Worm (Caenorhabditis elegans) whole organism, L3 larva: ENCODE data around the gene npp-24.

ENCODE experiments used
- R02D3.7 ChIP-seq: fragments of 150-350 bp; optimal IDR thresholded peaks from 2 replicates; lab custom pipeline; 2014; ENCODE audit warnings: missing biosample characterization, missing genetic modification characterization
- aly-2 ChIP-seq: fragments of 150-350 bp; optimal IDR thresholded peaks from 2 replicates; lab custom pipeline; 2014; ENCODE audit warnings: missing biosample characterization, missing genetic modification characterization
- ama-1 ChIP-seq: fragments of 150-350 bp; optimal IDR thresholded peaks from 2 replicates; lab custom pipeline; 2018
- ceh-82 ChIP-seq: fragments of 150-350 bp; optimal IDR thresholded peaks from 2 replicates; lab custom pipeline; 2014; ENCODE audit warnings: missing biosample characterization, missing genetic modification characterization
- egl-5 ChIP-seq: fragments of 150-350 bp; optimal IDR thresholded peaks from 2 replicates; lab custom pipeline; 2017; ENCODE audit warnings: missing biosample characterization, missing genetic modification reagents, missing genetic modification characterization, inconsistent platforms
- elt-1 ChIP-seq: fragments of 150-350 bp; optimal IDR thresholded peaks from 2 replicates; lab custom pipeline; 2014; ENCODE audit warnings: missing biosample characterization, missing genetic modification characterization
- elt-2 ChIP-seq: sonication (generic microtip); optimal IDR thresholded peaks from 2 replicates; lab custom pipeline; 2016; ENCODE audit warnings: missing genetic modification reagents, mild to moderate bottlenecking, missing genetic modification characterization, missing compliant biosample characterization
- eor-1 ChIP-seq, 2 experiments: fragments of 150-350 bp; optimal IDR thresholded peaks; 2 replicates each; lab custom pipeline; 2014 to 2018; ENCODE audit warnings: missing biosample characterization in 2 of 2, missing genetic modification characterization in 2 of 2
- fkh-2 ChIP-seq: fragments of 150-350 bp; optimal IDR thresholded peaks from 2 replicates; lab custom pipeline; 2014; ENCODE audit warnings: missing biosample characterization, missing genetic modification reagents, missing genetic modification characterization
- fos-1 ChIP-seq: fragments of 150-350 bp; optimal IDR thresholded peaks from 2 replicates; lab custom pipeline; 2014; ENCODE audit warnings: missing biosample characterization, missing genetic modification characterization
- hmg-11 ChIP-seq: sonication (generic microtip); optimal IDR thresholded peaks from 2 replicates; lab custom pipeline; 2016; ENCODE audit warnings: missing genetic modification characterization, missing compliant biosample characterization
- jun-1 ChIP-seq: fragments of 150-350 bp; optimal IDR thresholded peaks from 2 replicates; lab custom pipeline; 2014; ENCODE audit warnings: missing biosample characterization, missing genetic modification reagents, missing genetic modification characterization
- lin-15B ChIP-seq: fragments of 150-350 bp; optimal IDR thresholded peaks from 2 replicates; lab custom pipeline; 2014; ENCODE audit warnings: missing biosample characterization, missing genetic modification characterization
- lin-39 ChIP-seq: fragments of 150-350 bp; optimal IDR thresholded peaks from 2 replicates; lab custom pipeline; 2018; ENCODE audit warnings: missing biosample characterization, missing genetic modification reagents, missing genetic modification characterization
- lsy-12 ChIP-seq: sonication (generic microtip); optimal IDR thresholded peaks from 2 replicates; lab custom pipeline; 2016; ENCODE audit warnings: mild to moderate bottlenecking, missing genetic modification characterization, missing compliant biosample characterization
- mdl-1 ChIP-seq: fragments of 150-350 bp; optimal IDR thresholded peaks from 2 replicates; lab custom pipeline; 2014; ENCODE audit warnings: missing biosample characterization, missing genetic modification characterization
- mml-1 ChIP-seq: fragments of 150-350 bp; sonication (generic microtip); optimal IDR thresholded peaks from 3 replicates; lab custom pipeline; 2014; ENCODE audit warnings: missing biosample characterization, missing genetic modification characterization
- nfya-1 ChIP-seq: sonication (generic microtip); optimal IDR thresholded peaks from 2 replicates; lab custom pipeline; 2017; ENCODE audit warnings: missing genetic modification characterization, mild to moderate bottlenecking, missing compliant biosample characterization, antibody characterized with exemption, moderate library complexity; ENCODE audit not compliant: insufficient read depth
- nhr-11 ChIP-seq: fragments of 150-350 bp; optimal IDR thresholded peaks from 2 replicates; lab custom pipeline; 2014; ENCODE audit warnings: missing biosample characterization, missing genetic modification characterization
- nhr-12 ChIP-seq: fragments of 150-350 bp; optimal IDR thresholded peaks from 2 replicates; lab custom pipeline; 2014; ENCODE audit warnings: missing biosample characterization, missing genetic modification characterization
- nhr-237 ChIP-seq: fragments of 150-350 bp; optimal IDR thresholded peaks from 2 replicates; lab custom pipeline; 2014; ENCODE audit warnings: missing biosample characterization, missing genetic modification characterization
- nhr-25 ChIP-seq: sonication (generic microtip); optimal IDR thresholded peaks from 2 replicates; lab custom pipeline; 2017; ENCODE audit warnings: missing biosample characterization, missing genetic modification characterization
- nhr-28 ChIP-seq: fragments of 150-350 bp; optimal IDR thresholded peaks from 2 replicates; lab custom pipeline; 2014; ENCODE audit warnings: missing biosample characterization, missing genetic modification characterization
- nhr-43 ChIP-seq: sonication (generic microtip); optimal IDR thresholded peaks from 2 replicates; lab custom pipeline; 2016; ENCODE audit warnings: mild to moderate bottlenecking, missing genetic modification characterization, missing compliant biosample characterization; ENCODE audit not compliant: poor library complexity, severe bottlenecking
- nhr-67 ChIP-seq: fragments of 150-350 bp; optimal IDR thresholded peaks from 2 replicates; lab custom pipeline; 2014; ENCODE audit warnings: missing biosample characterization, missing genetic modification characterization
- nhr-76 ChIP-seq: fragments of 150-350 bp; sonication (generic microtip); optimal IDR thresholded peaks from 5 replicates; lab custom pipeline; 2014; ENCODE audit warnings: missing biosample characterization, missing genetic modification characterization
- pha-4 ChIP-seq: fragments of 150-350 bp; optimal IDR thresholded peaks from 2 replicates; lab custom pipeline; 2014; ENCODE audit warnings: missing biosample characterization, missing genetic modification reagents, missing genetic modification characterization
- pqm-1 ChIP-seq: fragments of 150-350 bp; optimal IDR thresholded peaks from 2 replicates; lab custom pipeline; 2017; ENCODE audit warnings: missing biosample characterization, missing genetic modification characterization, inconsistent platforms
- skn-1 ChIP-seq: fragments of 150-350 bp; optimal IDR thresholded peaks from 2 replicates; lab custom pipeline; 2014; ENCODE audit warnings: missing biosample characterization, missing genetic modification characterization
- snpc-4 ChIP-seq: fragments of 150-350 bp; optimal IDR thresholded peaks from 2 replicates; lab custom pipeline; 2014; ENCODE audit warnings: missing biosample characterization, missing genetic modification characterization
- tbx-2 ChIP-seq: sonication (generic microtip); optimal IDR thresholded peaks from 2 replicates; lab custom pipeline; 2016; ENCODE audit warnings: mild to moderate bottlenecking, missing genetic modification characterization, missing compliant biosample characterization
- unc-39 ChIP-seq: sonication (generic microtip); optimal IDR thresholded peaks from 4 replicates; lab custom pipeline; 2017; ENCODE audit warnings: missing biosample characterization, missing genetic modification characterization
- unc-62 ChIP-seq: fragments of 150-350 bp; sonication (generic microtip); optimal IDR thresholded peaks from 4 replicates; lab custom pipeline; 2014; ENCODE audit warnings: missing biosample characterization, missing genetic modification reagents, missing genetic modification characterization
- zag-1 ChIP-seq: fragments of 150-350 bp; optimal IDR thresholded peaks from 2 replicates; lab custom pipeline; 2014; ENCODE audit warnings: missing biosample characterization, missing genetic modification characterization
- ztf-11 ChIP-seq: fragments of 150-350 bp; optimal IDR thresholded peaks from 2 replicates; lab custom pipeline; 2014; ENCODE audit warnings: missing biosample characterization, missing genetic modification characterization
- ztf-4 ChIP-seq: fragments of 150-350 bp; optimal IDR thresholded peaks from 2 replicates; lab custom pipeline; 2014; ENCODE audit warnings: missing biosample characterization, missing genetic modification characterization

Gene npp-24

DNA sequence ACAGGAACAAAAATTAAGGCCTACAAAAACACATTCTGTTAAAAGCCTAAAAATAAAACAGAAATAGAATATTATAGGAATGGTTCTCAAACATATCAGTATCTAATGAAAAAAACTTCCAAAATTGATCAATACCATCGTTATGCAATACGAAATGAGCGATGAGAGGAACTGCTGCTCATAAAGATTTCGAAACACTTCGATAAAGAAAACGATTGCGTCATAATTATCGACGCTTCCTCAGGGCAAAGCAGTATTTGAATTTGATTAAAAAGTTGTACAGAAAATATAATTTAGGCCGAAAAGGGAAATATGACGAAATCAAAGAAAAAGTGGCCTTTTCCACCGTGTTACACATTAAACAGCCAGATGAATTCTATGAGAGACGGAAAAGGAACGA, 12.4 kb downstream of the npp-24 start:
- TF ChIP-seq pqm-1 (tag; lab: Kevin White, UChicago): no peak
- TF ChIP-seq mml-1 (tag; lab: Kevin White, UChicago): no peak
- TF ChIP-seq snpc-4: no peak
- TF ChIP-seq nhr-237 (tag; lab: Kevin White, UChicago): no peak
- TF ChIP-seq R02D3.7 (tag; lab: Kevin White, UChicago): no peak
- TF ChIP-seq elt-1: no peak
- TF ChIP-seq elt-2 (tag; lab: Kevin White, UChicago): no peak
- TF ChIP-seq zag-1 (tag; lab: Kevin White, UChicago): no peak
- no peak for TF ChIP-seq hmg-11 (tag; lab: Kevin White, UChicago)
- no peak for TF ChIP-seq nhr-25
- TF ChIP-seq eor-1 (tag; optimal IDR thresholded peaks at IDR 0.05; lab: Kevin White, UChicago): no peak
- no peak for TF ChIP-seq unc-62 (GFP tag; lab: Kevin White, UChicago)
- no peak for TF ChIP-seq nhr-67 (tag; lab: Kevin White, UChicago)
- TF ChIP-seq nfya-1 (tag; lab: Kevin White, UChicago): no peak
- TF ChIP-seq mdl-1: no peak
- no peak for TF ChIP-seq ztf-11
- no peak for TF ChIP-seq fkh-2 (tag; lab: Kevin White, UChicago)
- TF ChIP-seq ama-1 (lab: Kevin White, UChicago): no peak
- TF ChIP-seq ztf-4 (tag; lab: Kevin White, UChicago): no peak

DNA sequence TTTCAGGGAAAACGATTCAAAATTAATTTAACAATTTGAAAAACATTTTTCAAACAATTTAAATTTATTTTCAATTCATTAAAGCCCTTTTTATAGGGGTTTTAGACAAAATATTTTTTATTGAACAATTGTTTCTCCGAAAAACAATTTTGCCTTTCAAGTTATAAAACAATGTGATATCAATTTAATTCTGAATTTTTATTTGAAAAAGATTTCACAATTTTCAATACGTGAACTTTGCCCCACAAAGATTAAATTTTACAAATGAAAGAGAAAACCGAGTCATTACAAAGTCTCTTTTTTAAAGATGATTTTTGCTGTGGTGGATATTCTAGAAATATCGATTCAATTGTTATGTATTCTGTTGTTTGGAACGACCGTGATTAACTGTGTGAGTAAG, 13.2 kb downstream of the npp-24 start, which contains the start of gene ZK177.2:
ZK177.2 (plus strand) TSS at position 301 of the 400 bp plus-strand sequence.
- no peak for TF ChIP-seq unc-39 (tag; lab: Kevin White, UChicago)
- no peak for TF ChIP-seq pqm-1 (tag; lab: Kevin White, UChicago)
- TF ChIP-seq skn-1: no peak
- no peak for TF ChIP-seq nhr-11
- TF ChIP-seq ztf-4 (tag; lab: Kevin White, UChicago): no peak
- TF ChIP-seq lsy-12 (tag; lab: Kevin White, UChicago): no peak
- TF ChIP-seq nhr-12: no peak
- no peak for TF ChIP-seq mml-1 (tag; lab: Kevin White, UChicago)
- no peak for TF ChIP-seq nhr-43 (tag; lab: Kevin White, UChicago)
- no peak for TF ChIP-seq lin-15B (tag; lab: Kevin White, UChicago)
- TF ChIP-seq ztf-11: no peak
- TF ChIP-seq ceh-82 (tag; lab: Kevin White, UChicago): no peak
- no peak for TF ChIP-seq nhr-28 (tag; lab: Kevin White, UChicago)
- TF ChIP-seq pha-4 (tag; lab: Kevin White, UChicago): no peak
- no peak for TF ChIP-seq tbx-2 (tag; lab: Kevin White, UChicago)

DNA sequence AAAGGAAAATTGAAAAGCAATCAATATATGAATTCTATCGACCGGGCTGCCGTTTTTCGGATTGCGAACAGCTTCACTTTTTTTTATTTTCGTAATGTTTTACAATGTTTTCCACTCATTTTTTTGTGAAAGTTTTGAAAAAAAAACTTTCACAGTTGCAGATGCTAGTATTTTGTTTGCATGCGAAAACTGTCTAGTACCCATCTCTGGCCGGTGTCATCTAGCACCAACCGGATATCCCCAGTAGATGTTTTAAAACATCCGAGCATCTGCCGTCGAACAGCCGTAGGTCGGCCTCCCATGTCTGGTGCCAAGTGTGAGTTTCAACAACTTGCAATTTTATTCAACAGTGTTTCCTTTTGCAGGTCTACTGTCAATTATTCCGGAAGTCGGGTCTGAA, 15.7 kb downstream of the npp-24 start, which contains the start of gene ZK177.12:
ZK177.12 (plus strand) TSS at position 301 of the 400 bp plus-strand sequence.
- TF ChIP-seq elt-2 (tag; lab: Kevin White, UChicago): no peak
- TF ChIP-seq nfya-1 (tag; lab: Kevin White, UChicago): no peak
- TF ChIP-seq mdl-1: no peak
- TF ChIP-seq pqm-1 (tag; lab: Kevin White, UChicago): no peak
- no peak for TF ChIP-seq unc-39 (tag; lab: Kevin White, UChicago)
- no peak for TF ChIP-seq lsy-12 (tag; lab: Kevin White, UChicago)
- no peak for TF ChIP-seq elt-1
- no peak for TF ChIP-seq eor-1 (tag; optimal IDR thresholded peaks at IDR 0.05; lab: Kevin White, UChicago)
- no peak for TF ChIP-seq zag-1 (tag; lab: Kevin White, UChicago)
- no peak for TF ChIP-seq egl-5 (tag; lab: Kevin White, UChicago)
- no peak for TF ChIP-seq ceh-82 (tag; lab: Kevin White, UChicago)
- no peak for TF ChIP-seq nhr-76
- no peak for TF ChIP-seq ztf-11
- no peak for TF ChIP-seq fos-1
- no peak for TF ChIP-seq nhr-43 (tag; lab: Kevin White, UChicago)
- no peak for TF ChIP-seq jun-1 (tag; lab: Kevin White, UChicago)

DNA sequence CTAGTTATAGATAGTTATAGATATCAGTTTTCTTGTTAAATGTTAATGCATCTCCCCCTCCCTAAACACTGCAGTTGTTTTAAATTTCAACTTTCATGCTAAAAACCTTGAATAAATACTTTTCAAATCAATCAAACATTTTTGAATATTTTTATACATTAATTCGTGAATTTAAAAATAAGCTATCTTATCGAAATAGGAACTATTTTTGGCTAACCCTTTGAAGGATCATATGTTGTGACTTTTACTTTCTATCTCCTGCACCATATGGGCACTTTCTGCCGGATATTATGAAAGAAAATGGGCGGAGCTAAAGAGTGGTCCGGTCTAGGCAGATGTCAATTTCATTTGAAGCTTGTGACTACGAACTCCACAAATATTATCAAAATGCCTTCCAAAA, 17.0 kb downstream of the npp-24 start, which contains the start of gene ZK177.11:
ZK177.11 (plus strand) TSS at position 301 of the 400 bp plus-strand sequence.
- TF ChIP-seq lin-39: no peak
- TF ChIP-seq skn-1: no peak
- TF ChIP-seq mml-1 (tag; lab: Kevin White, UChicago): no peak
- TF ChIP-seq elt-1: no peak
- TF ChIP-seq aly-2 (tag; lab: Kevin White, UChicago): no peak
- TF ChIP-seq, all 47 proteins: peak for 0
